Worm (Caenorhabditis elegans): ENCODE measurements around the gene shc-3.

shc-3 gene

ce11 chrX:13744543-13745113 is 27.3 kb downstream of the shc-3 start:
- TF ChIP-seq ceh-13 (GFP tag; optimal IDR thresholded peaks at IDR 0.05), result no peak
- no peak for TF ChIP-seq hmg-4 (GFP tag; optimal IDR thresholded peaks at IDR 0.05)
- TF ChIP-seq scrt-1 (GFP tag; IDR thresholded peaks at IDR 0.05), result no peak
- TF ChIP-seq tbx-37 (GFP tag; conservative IDR thresholded peaks at IDR 0.05), result no peak
- no peak for TF ChIP-seq pes-1 (GFP tag; IDR thresholded peaks at IDR 0.05)
- no peak for TF ChIP-seq hnd-1 (tag; optimal IDR thresholded peaks at IDR 0.05)
- no peak for TF ChIP-seq tra-4 (tag; optimal IDR thresholded peaks at IDR 0.05)
- no peak for TF ChIP-seq flt-1 (GFP tag; IDR thresholded peaks at IDR 0.05)
- TF ChIP-seq sea-1 (GFP tag; conservative IDR thresholded peaks at IDR 0.05), result no peak
- no peak for TF ChIP-seq F13C5.2 (tag; optimal IDR thresholded peaks at IDR 0.05)

DNA sequence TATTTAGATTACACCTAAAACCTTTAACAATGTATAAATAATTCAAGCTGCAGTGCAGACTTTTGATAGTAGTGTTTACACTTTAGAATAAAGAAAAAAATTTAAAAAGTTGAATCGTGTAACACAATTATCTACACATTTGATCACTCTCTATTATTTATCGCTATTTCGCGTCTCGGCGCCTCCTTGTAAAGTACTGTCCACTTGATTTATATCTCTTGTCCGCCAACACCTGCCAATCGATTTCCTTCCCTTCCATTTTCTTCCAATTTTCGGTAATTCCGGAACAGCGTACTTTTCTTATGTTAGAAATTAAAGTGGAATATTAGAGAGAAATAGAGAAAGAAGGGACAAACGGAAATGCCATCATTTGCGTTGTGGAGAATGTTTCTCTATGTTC is 28.2 kb downstream of the shc-3 start:
- TF ChIP-seq F13C5.2 (tag; optimal IDR thresholded peaks at IDR 0.05), result no peak
- TF ChIP-seq tra-4 (tag; optimal IDR thresholded peaks at IDR 0.05), result no peak
- no peak for TF ChIP-seq ceh-36 (tag; optimal IDR thresholded peaks at IDR 0.05)
- TF ChIP-seq tbx-37 (GFP tag; conservative IDR thresholded peaks at IDR 0.05), result no peak
- no peak for TF ChIP-seq ceh-13 (GFP tag; optimal IDR thresholded peaks at IDR 0.05)
- TF ChIP-seq hnd-1 (tag; optimal IDR thresholded peaks at IDR 0.05), result no peak

ce11 chrX:13746231-13746630 is 28.9 kb downstream of the shc-3 start:
- TF ChIP-seq sea-1 (GFP tag; conservative IDR thresholded peaks at IDR 0.05) (no peak), aly-1 (tag; optimal IDR thresholded peaks at IDR 0.05) (no peak), hmg-4 (GFP tag; optimal IDR thresholded peaks at IDR 0.05) (no peak), B0310.2 (tag; optimal IDR thresholded peaks at IDR 0.05) (no peak), pes-1 (GFP tag; IDR thresholded peaks at IDR 0.05) (no peak), scrt-1 (GFP tag; IDR thresholded peaks at IDR 0.05) (no peak), ets-7 (tag; optimal IDR thresholded peaks at IDR 0.05) (no peak), F13C5.2 (tag; optimal IDR thresholded peaks at IDR 0.05) (no peak), ceh-13 (GFP tag; optimal IDR thresholded peaks at IDR 0.05) (no peak), flt-1 (GFP tag; IDR thresholded peaks at IDR 0.05) (no peak), tbx-11 (GFP tag; IDR thresholded peaks at IDR 0.05) (no peak), ama-1 (optimal IDR thresholded peaks at IDR 0.05) (no peak)

- TF ChIP-seq flt-1 (GFP tag; IDR thresholded peaks at IDR 0.05) (no peak), tra-4 (tag; optimal IDR thresholded peaks at IDR 0.05) (no peak), B0310.2 (tag; optimal IDR thresholded peaks at IDR 0.05) (no peak), ceh-13 (GFP tag; optimal IDR thresholded peaks at IDR 0.05) (no peak), ama-1 (optimal IDR thresholded peaks at IDR 0.05) (no peak), scrt-1 (GFP tag; IDR thresholded peaks at IDR 0.05) (no peak), F13C5.2 (tag; optimal IDR thresholded peaks at IDR 0.05) (no peak), tbx-37 (GFP tag; conservative IDR thresholded peaks at IDR 0.05) (no peak)
Measured at ce11 chrX:13746661-13747365, 29.5 kb downstream of the shc-3 start, which contains the start of gene nhr-71. Gene nhr-71 (plus strand): TSS chrX:13747315.

ce11 chrX:13747997-13748396 is 30.7 kb downstream of the shc-3 start:
- TF ChIP-seq sea-1 (GFP tag; conservative IDR thresholded peaks at IDR 0.05), result no peak
- TF ChIP-seq ama-1 (optimal IDR thresholded peaks at IDR 0.05), result no peak
- TF ChIP-seq pes-1 (GFP tag; IDR thresholded peaks at IDR 0.05), result no peak
- TF ChIP-seq flt-1 (GFP tag; IDR thresholded peaks at IDR 0.05), result no peak
- TF ChIP-seq tbx-11 (GFP tag; IDR thresholded peaks at IDR 0.05), result no peak
- no peak for TF ChIP-seq ceh-36 (tag; optimal IDR thresholded peaks at IDR 0.05)
- no peak for TF ChIP-seq B0310.2 (tag; optimal IDR thresholded peaks at IDR 0.05)
- no peak for TF ChIP-seq ets-7 (tag; optimal IDR thresholded peaks at IDR 0.05)
- no peak for TF ChIP-seq F13C5.2 (tag; optimal IDR thresholded peaks at IDR 0.05)
- no peak for TF ChIP-seq hnd-1 (tag; optimal IDR thresholded peaks at IDR 0.05)
- no peak for TF ChIP-seq tbx-37 (GFP tag; conservative IDR thresholded peaks at IDR 0.05)

- TF ChIP-seq hnd-1 (tag; optimal IDR thresholded peaks at IDR 0.05) (no peak), scrt-1 (GFP tag; IDR thresholded peaks at IDR 0.05) (no peak), aly-1 (tag; optimal IDR thresholded peaks at IDR 0.05) (no peak), pes-1 (GFP tag; IDR thresholded peaks at IDR 0.05) (no peak), tbx-11 (GFP tag; IDR thresholded peaks at IDR 0.05) (no peak), B0310.2 (tag; optimal IDR thresholded peaks at IDR 0.05) (no peak), hmg-4 (GFP tag; optimal IDR thresholded peaks at IDR 0.05) (no peak), F13C5.2 (tag; optimal IDR thresholded peaks at IDR 0.05) (no peak), tbx-37 (GFP tag; conservative IDR thresholded peaks at IDR 0.05) (no peak)
Measured at ce11 chrX:13752822-13753581, 35.7 kb downstream of the shc-3 start.

DNA sequence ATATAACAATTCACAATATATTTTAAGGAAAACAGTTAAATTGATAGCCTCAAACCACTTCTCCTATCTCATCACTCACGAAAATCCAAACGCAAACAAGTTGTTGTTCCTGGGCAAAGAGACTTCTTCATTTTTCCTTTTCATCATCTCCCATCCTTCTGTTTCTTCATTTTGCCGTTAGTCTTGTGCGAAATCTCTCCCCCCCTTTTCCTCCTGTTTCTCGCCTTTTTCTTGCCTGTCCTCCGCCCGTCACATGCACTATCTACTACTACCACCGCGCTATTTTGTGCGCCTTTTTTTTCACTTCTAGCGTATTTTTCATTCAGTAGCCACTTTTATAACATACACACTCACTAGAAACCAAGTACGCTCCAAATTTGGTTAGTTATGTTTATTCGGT is 37.2 kb downstream of the shc-3 start:
- TF ChIP-seq F13C5.2 (tag; optimal IDR thresholded peaks at IDR 0.05) (no peak), tbx-37 (GFP tag; conservative IDR thresholded peaks at IDR 0.05) (no peak), scrt-1 (GFP tag; IDR thresholded peaks at IDR 0.05) (no peak), flt-1 (GFP tag; IDR thresholded peaks at IDR 0.05) (no peak), ets-7 (tag; optimal IDR thresholded peaks at IDR 0.05) (no peak), tra-4 (tag; optimal IDR thresholded peaks at IDR 0.05) (no peak), ama-1 (optimal IDR thresholded peaks at IDR 0.05) (no peak), ceh-36 (tag; optimal IDR thresholded peaks at IDR 0.05) (no peak), hmbx-1 (tag; optimal IDR thresholded peaks at IDR 0.05) (no peak), sea-1 (GFP tag; conservative IDR thresholded peaks at IDR 0.05) (no peak), hnd-1 (tag; optimal IDR thresholded peaks at IDR 0.05) (no peak), pes-1 (GFP tag; IDR thresholded peaks at IDR 0.05) (no peak)
